Worm (Caenorhabditis elegans): Measurements from ENCODE around the gene eak-3.

eak-3 gene

DNA sequence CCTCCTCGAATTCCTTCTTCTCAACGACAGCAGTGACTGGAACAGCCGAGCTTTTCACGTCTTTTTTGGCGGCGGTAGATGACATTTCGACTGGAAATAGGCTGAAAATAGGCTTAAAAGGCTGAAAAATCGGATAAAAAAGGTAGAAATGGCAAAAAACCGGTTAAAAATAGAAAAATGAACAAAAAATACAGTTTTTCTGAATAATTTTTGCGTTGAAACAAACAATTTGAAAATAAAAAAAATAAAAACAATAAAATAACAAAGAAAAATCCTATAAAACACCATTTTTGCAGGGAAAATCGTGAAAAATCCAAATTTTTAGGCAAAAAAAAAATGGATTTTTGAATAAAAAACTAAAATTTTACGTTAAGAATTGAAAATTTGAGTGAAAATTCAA, 19.8 kb upstream of the eak-3 start, which contains the start of gene dss-1:
TSS of gene dss-1 (minus strand) at position 101 of the 400 bp plus-strand sequence.
- TF ChIP-seq madf-10 (tag; optimal IDR thresholded peaks at IDR 0.05) (no peak), nhr-179 (tag; optimal IDR thresholded peaks at IDR 0.05) (no peak), F39B2.1 (GFP tag; IDR thresholded peaks at IDR 0.05) (no peak), pha-4 (tag; optimal IDR thresholded peaks at IDR 0.05) (no peak), B0336.3 (GFP tag; IDR thresholded peaks at IDR 0.05) (no peak), F37B4.10 (GFP tag; IDR thresholded peaks at IDR 0.05) (no peak), ZK185.1 (tag; optimal IDR thresholded peaks at IDR 0.05; ENCODE audit: poor library complexity, severe bottlenecking) (no peak), ceh-91 (GFP tag; IDR thresholded peaks at IDR 0.05) (no peak), egrh-3 (GFP tag; IDR thresholded peaks at IDR 0.05) (no peak), lin-54 (GFP tag; optimal IDR thresholded peaks at IDR 0.05) (no peak), attf-5 (GFP tag; optimal IDR thresholded peaks at IDR 0.05) (no peak), xnd-1 (tag; optimal IDR thresholded peaks at IDR 0.05) (no peak), attf-6 (GFP tag; IDR thresholded peaks at IDR 0.05) (no peak), F23B12.7 (tag; optimal IDR thresholded peaks at IDR 0.05; ENCODE audit: insufficient read depth) (no peak), egl-18 (GFP tag; IDR thresholded peaks at IDR 0.05) (no peak), snpc-4 (GFP tag; optimal IDR thresholded peaks at IDR 0.05) (no peak), snpc-4 (tag; optimal IDR thresholded peaks at IDR 0.05) (no peak), hlh-12 (tag; optimal IDR thresholded peaks at IDR 0.05) (no peak), ceh-58 (GFP tag; IDR thresholded peaks at IDR 0.05) (no peak)

ce11 chrIII:1193326-1193862, 17.0 kb upstream of the eak-3 start, which contains the start of gene Y119D3B.14:
Gene Y119D3B.14 (minus strand): TSS chrIII:1193812.
- TF ChIP-seq athp-1 (tag; optimal IDR thresholded peaks at IDR 0.05) = no peak
- TF ChIP-seq cebp-1 (GFP tag; IDR thresholded peaks at IDR 0.05) = no peak
- no peak for TF ChIP-seq cebp-1 (tag; optimal IDR thresholded peaks at IDR 0.05)
- no peak for TF ChIP-seq nfya-2 (GFP tag; IDR thresholded peaks at IDR 0.05)
- no peak for TF ChIP-seq hmg-20 (GFP tag; IDR thresholded peaks at IDR 0.05)
- 0 out of 2 replicates have a peak, but pooled peaks have one; percentile 10 for TF ChIP-seq pbrm-1 (GFP tag; IDR thresholded peaks at IDR 0.05)
- TF ChIP-seq madf-8 (GFP tag; conservative IDR thresholded peaks at IDR 0.05) = no peak
- no peak for TF ChIP-seq T07F8.4 (tag; optimal IDR thresholded peaks at IDR 0.05)
- TF ChIP-seq rcor-1 (GFP tag; IDR thresholded peaks at IDR 0.05) = no peak
- no peak for TF ChIP-seq dpl-1 (GFP tag; optimal IDR thresholded peaks at IDR 0.05)
- TF ChIP-seq mcd-1 (GFP tag; IDR thresholded peaks at IDR 0.05) = peak; percentile 32; the same call in 1 of the 2 replicates

- no peak for TF ChIP-seq aptf-3 (GFP tag; IDR thresholded peaks at IDR 0.05)
- TF ChIP-seq rpc-1 (optimal IDR thresholded peaks at IDR 0.05) = no peak
- no peak for TF ChIP-seq rpc-1 (tag; optimal IDR thresholded peaks at IDR 0.05)
- no peak for TF ChIP-seq Y53F4B.3 (GFP tag; IDR thresholded peaks at IDR 0.05)
These were observed 5.4 kb upstream of the eak-3 start, which contains the start of gene nspg-8 for ce11 chrIII:1181756-1182155. Gene nspg-8 (plus strand): TSS chrIII:1182056.

DNA sequence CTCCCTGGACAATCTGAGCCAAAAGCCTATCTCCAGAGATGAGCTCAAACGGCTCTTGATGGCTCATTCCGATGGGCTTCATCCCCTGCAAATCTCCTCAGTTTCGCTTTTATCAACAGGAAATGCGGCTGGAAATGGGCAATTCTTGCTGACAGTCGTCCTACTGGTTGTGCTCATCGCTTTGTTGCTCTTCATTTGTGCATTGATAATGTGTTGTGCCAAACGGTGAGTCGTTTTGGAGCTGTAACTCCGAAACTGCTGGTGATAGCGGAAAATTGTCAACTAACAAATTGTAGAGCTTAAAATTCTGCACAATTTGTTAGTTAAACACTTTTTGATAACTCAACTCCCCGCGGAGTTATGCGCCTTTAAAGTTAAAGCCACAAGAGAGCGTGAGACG, 2.6 kb upstream of the eak-3 start:
- TF ChIP-seq F49E8.2 (tag; optimal IDR thresholded peaks at IDR 0.05; ENCODE audit: insufficient read depth) (no peak), rcor-1 (GFP tag; IDR thresholded peaks at IDR 0.05) (no peak), efl-1 (GFP tag; optimal IDR thresholded peaks at IDR 0.05) (no peak), F55B11.4 (tag; optimal IDR thresholded peaks at IDR 0.05; ENCODE audit: borderline replicate concordance, insufficient read depth) (no peak), hsf-1 (GFP tag; IDR thresholded peaks at IDR 0.05) (no peak), T26A5.8 (tag; optimal IDR thresholded peaks at IDR 0.05) (no peak), D2030.7 (GFP tag; IDR thresholded peaks at IDR 0.05) (no peak), repo-1 (tag; optimal IDR thresholded peaks at IDR 0.05) (no peak), bed-1 (GFP tag; IDR thresholded peaks at IDR 0.05) (no peak), lin-40 (tag; optimal IDR thresholded peaks at IDR 0.05) (no peak), dpl-1 (GFP tag; optimal IDR thresholded peaks at IDR 0.05) (no peak), madf-3 (GFP tag; IDR thresholded peaks at IDR 0.05) (no peak), ceh-40 (GFP tag; IDR thresholded peaks at IDR 0.05) (no peak), lin-54 (GFP tag; optimal IDR thresholded peaks at IDR 0.05) (no peak), mcd-1 (GFP tag; IDR thresholded peaks at IDR 0.05) (no peak), C06A6.2 (GFP tag; conservative IDR thresholded peaks at IDR 0.05) (no peak), attf-5 (GFP tag; optimal IDR thresholded peaks at IDR 0.05) (no peak), hlh-26 (GFP tag; conservative IDR thresholded peaks at IDR 0.05) (no peak)
